Fruit fly (Drosophila melanogaster) whole organism, embryonic: ENCODE measurements around the gene RpL23A.

ENCODE experiments used
- Abd-B ChIP-seq: fragments of 200-800 bp; sonication (Bioruptor generic); optimal IDR thresholded peaks from 2 replicates; lab custom pipeline; 2018; ENCODE audit warnings: missing biosample characterization, mild to moderate bottlenecking, missing genetic modification characterization, moderate library complexity
- CG1024 ChIP-seq: fragments of 200-800 bp; sonication (Bioruptor generic); IDR thresholded peaks from 2 replicates; pipeline ENCODE4 v1.3.6; 2022; ENCODE audit warnings: missing biosample characterization, missing genetic modification characterization
- CG10366 ChIP-seq: fragments of 200-800 bp; sonication (Bioruptor generic); IDR thresholded peaks from 2 replicates; pipeline ENCODE4 v1.3.6; 2022; ENCODE audit warnings: missing biosample characterization, missing genetic modification characterization
- CG10654 ChIP-seq: fragments of 200-800 bp; sonication (Bioruptor generic); optimal IDR thresholded peaks from 2 replicates; lab custom pipeline; 2016; ENCODE audit warnings: missing biosample characterization, missing genetic modification characterization
- CG10979 ChIP-seq: fragments of 200-800 bp; sonication (Bioruptor generic); optimal IDR thresholded peaks from 2 replicates; lab custom pipeline; 2018; ENCODE audit warnings: missing biosample characterization, mild to moderate bottlenecking, missing genetic modification characterization, moderate library complexity
- CG11695 ChIP-seq: fragments of 200-800 bp; sonication (Bioruptor generic); IDR thresholded peaks from 3 replicates; pipeline ENCODE4 v1.3.6; 2022; ENCODE audit warnings: missing biosample characterization, missing genetic modification characterization
- CG12071 ChIP-seq: fragments of 200-800 bp; sonication (Bioruptor generic); optimal IDR thresholded peaks from 3 replicates; lab custom pipeline; 2018; ENCODE audit warnings: missing biosample characterization, mild to moderate bottlenecking, missing genetic modification characterization
- CG1233 ChIP-seq: fragments of 200-800 bp; sonication (Bioruptor generic); optimal IDR thresholded peaks from 4 replicates; lab custom pipeline; 2018; ENCODE audit warnings: missing biosample characterization, mild to moderate bottlenecking, missing genetic modification characterization
- CG1602 ChIP-seq: fragments of 200-800 bp; sonication (Bioruptor generic); optimal IDR thresholded peaks from 3 replicates; lab custom pipeline; 2016; ENCODE audit warnings: missing biosample characterization, missing genetic modification characterization
- CG2116 ChIP-seq: fragments of 200-800 bp; sonication (Bioruptor generic); optimal IDR thresholded peaks from 3 replicates; lab custom pipeline; 2018; ENCODE audit warnings: missing biosample characterization, mild to moderate bottlenecking, missing genetic modification characterization
- CG2199 ChIP-seq: fragments of 200-800 bp; sonication (Bioruptor generic); IDR thresholded peaks from 3 replicates; pipeline ENCODE4 v1.3.6; 2022; ENCODE audit warnings: missing biosample characterization, missing genetic modification characterization
- CG31224 ChIP-seq: fragments of 200-800 bp; sonication (Bioruptor generic); IDR thresholded peaks from 2 replicates; pipeline ENCODE4 v1.3.6; 2022; ENCODE audit warnings: missing biosample characterization, missing genetic modification characterization
- CG3407 ChIP-seq: fragments of 200-800 bp; sonication (Bioruptor generic); optimal IDR thresholded peaks from 2 replicates; lab custom pipeline; 2018; ENCODE audit warnings: missing biosample characterization, mild to moderate bottlenecking, missing genetic modification characterization
- CG34376 ChIP-seq: fragments of 200-800 bp; sonication (Bioruptor generic); optimal IDR thresholded peaks from 2 replicates; lab custom pipeline; 2018; ENCODE audit warnings: missing biosample characterization, mild to moderate bottlenecking, missing genetic modification characterization
- CG4328 ChIP-seq: fragments of 200-800 bp; sonication (Bioruptor generic); optimal IDR thresholded peaks from 3 replicates; lab custom pipeline; 2017; ENCODE audit warnings: missing biosample characterization, missing genetic modification reagents, missing genetic modification characterization
- CG5180 ChIP-seq: fragments of 200-800 bp; sonication (Bioruptor generic); optimal IDR thresholded peaks from 3 replicates; lab custom pipeline; 2017; ENCODE audit warnings: missing biosample characterization, missing genetic modification characterization, mild to moderate bottlenecking, moderate library complexity, missing genetic modification reagents
- CG6654 ChIP-seq: fragments of 200-800 bp; sonication (Bioruptor generic); optimal IDR thresholded peaks from 2 replicates; lab custom pipeline; 2017; ENCODE audit warnings: missing biosample characterization, mild to moderate bottlenecking, missing genetic modification characterization
- CG7556 ChIP-seq: fragments of 200-800 bp; sonication (Bioruptor generic); optimal IDR thresholded peaks from 2 replicates; lab custom pipeline; 2017; ENCODE audit warnings: missing biosample characterization, mild to moderate bottlenecking, missing genetic modification characterization
- CG7987 ChIP-seq: fragments of 200-800 bp; sonication (Bioruptor generic); optimal IDR thresholded peaks from 2 replicates; lab custom pipeline; 2018; ENCODE audit warnings: missing biosample characterization, mild to moderate bottlenecking, missing genetic modification characterization, moderate library complexity
- CG8290 ChIP-seq, 3 experiments: fragments of 200-800 bp; sonication (Bioruptor generic); optimal IDR thresholded peaks; 2 replicates each; lab custom pipeline; 2016 to 2019; ENCODE audit warnings: missing biosample characterization in 3 of 3, missing genetic modification characterization in 3 of 3, mild to moderate bottlenecking in 2 of 3, moderate library complexity in 1 of 3
- CG9437 ChIP-seq: fragments of 200-800 bp; sonication (Bioruptor generic); optimal IDR thresholded peaks from 2 replicates; lab custom pipeline; 2018; ENCODE audit warnings: missing biosample characterization, mild to moderate bottlenecking, missing genetic modification characterization
- CTCF ChIP-seq: fragments of 200-800 bp; sonication (Bioruptor generic); optimal IDR thresholded peaks from 2 replicates; lab custom pipeline; 2017; ENCODE audit warnings: missing biosample characterization, mild to moderate bottlenecking, missing genetic modification characterization, moderate library complexity
- Deaf1 ChIP-seq: fragments of 200-800 bp; optimal IDR thresholded peaks from 3 replicates; lab custom pipeline; 2019; ENCODE audit warnings: missing biosample characterization, mild to moderate bottlenecking, missing genetic modification characterization, moderate library complexity
- E2f1 ChIP-seq: fragments of 200-800 bp; sonication (Bioruptor generic); IDR thresholded peaks from 2 replicates; pipeline ENCODE4 v1.3.6; 2022; ENCODE audit warnings: missing biosample characterization, missing genetic modification characterization
- HmgD ChIP-seq: fragments of 200-800 bp; sonication (Bioruptor generic); optimal IDR thresholded peaks from 3 replicates; lab custom pipeline; 2016; ENCODE audit warnings: missing biosample characterization, missing genetic modification characterization
- Hmx ChIP-seq: fragments of 200-800 bp; sonication (Bioruptor generic); optimal IDR thresholded peaks from 2 replicates; lab custom pipeline; 2016; ENCODE audit warnings: missing biosample characterization, missing genetic modification characterization
- Hr3 ChIP-seq: fragments of 200-800 bp; sonication (Bioruptor generic); optimal IDR thresholded peaks from 3 replicates; lab custom pipeline; 2016; ENCODE audit warnings: missing biosample characterization, missing genetic modification characterization
- Hr78 ChIP-seq, 2 experiments: fragments of 200-800 bp in 1 of 2; fragments of >200 bp in 1 of 2; sonication (Bioruptor generic) in 1 of 2; optimal IDR thresholded peaks; 2 replicates each; lab custom pipeline; 2017 to 2019; ENCODE audit warnings: missing biosample characterization in 2 of 2, missing genetic modification characterization in 2 of 2, mild to moderate bottlenecking in 1 of 2, moderate library complexity in 1 of 2
- MTF-1 ChIP-seq: fragments of 200-800 bp; sonication (Bioruptor generic); optimal IDR thresholded peaks from 2 replicates; lab custom pipeline; 2018; ENCODE audit warnings: missing biosample characterization, mild to moderate bottlenecking, missing genetic modification characterization, borderline replicate concordance
- Myb ChIP-seq: fragments of 200-800 bp; sonication (Bioruptor generic); optimal IDR thresholded peaks from 2 replicates; lab custom pipeline; 2016; ENCODE audit warnings: missing biosample characterization, missing genetic modification characterization
- NC2α ChIP-seq: fragments of 200-800 bp; sonication (Bioruptor generic); optimal IDR thresholded peaks from 2 replicates; lab custom pipeline; 2016; ENCODE audit warnings: missing biosample characterization, missing genetic modification characterization
- Oli ChIP-seq: fragments of 200-800 bp; sonication (Bioruptor generic); optimal IDR thresholded peaks from 2 replicates; lab custom pipeline; 2018; ENCODE audit warnings: missing biosample characterization, mild to moderate bottlenecking, missing genetic modification characterization, moderate library complexity
- Sry-δ ChIP-seq: fragments of 200-800 bp; sonication (Bioruptor generic); optimal IDR thresholded peaks from 2 replicates; lab custom pipeline; 2016; ENCODE audit warnings: missing biosample characterization, missing genetic modification characterization
- Xrp1 ChIP-seq: fragments of 200-800 bp; sonication (Bioruptor generic); IDR thresholded peaks from 2 replicates; pipeline ENCODE4 v1.3.6; 2022; ENCODE audit warnings: missing biosample characterization, missing genetic modification characterization
- ab ChIP-seq: fragments of 200-800 bp; sonication (Bioruptor generic); optimal IDR thresholded peaks from 2 replicates; lab custom pipeline; 2016; ENCODE audit warnings: missing biosample characterization, missing genetic modification characterization
- abd-A ChIP-seq: fragments of 200-800 bp; sonication (Bioruptor generic); optimal IDR thresholded peaks from 3 replicates; lab custom pipeline; 2019; ENCODE audit warnings: missing biosample characterization, mild to moderate bottlenecking, missing genetic modification characterization, moderate library complexity
- cas ChIP-seq: fragments of 200-800 bp; sonication (Bioruptor generic); IDR thresholded peaks from 2 replicates; pipeline ENCODE4 v1.3.6; 2022; ENCODE audit warnings: missing biosample characterization, missing genetic modification characterization
- dan ChIP-seq: fragments of 200-800 bp; sonication (Bioruptor generic); IDR thresholded peaks from 2 replicates; pipeline ENCODE4 v1.3.6; 2022; ENCODE audit warnings: missing biosample characterization, missing genetic modification characterization
- dimm ChIP-seq: fragments of 200-800 bp; sonication (Bioruptor generic); IDR thresholded peaks from 2 replicates; pipeline ENCODE4 v1.3.6; 2022; ENCODE audit warnings: missing biosample characterization, missing genetic modification characterization
- dmrt99B ChIP-seq: fragments of 200-800 bp; sonication (Bioruptor generic); optimal IDR thresholded peaks from 2 replicates; lab custom pipeline; 2018; ENCODE audit warnings: missing biosample characterization, mild to moderate bottlenecking, missing genetic modification characterization, moderate library complexity
- dysf ChIP-seq: fragments of 200-800 bp; sonication (Bioruptor generic); IDR thresholded peaks from 3 replicates; pipeline ENCODE4 v1.3.6; 2022; ENCODE audit warnings: missing biosample characterization, missing genetic modification characterization
- jigr1 ChIP-seq: fragments of 200-800 bp; sonication (Bioruptor generic); IDR thresholded peaks from 3 replicates; pipeline ENCODE4 v1.3.6; 2022; ENCODE audit warnings: missing biosample characterization, missing genetic modification characterization
- jumu ChIP-seq: fragments of 200-800 bp; sonication (Bioruptor generic); optimal IDR thresholded peaks from 3 replicates; lab custom pipeline; 2016; ENCODE audit warnings: missing biosample characterization, missing genetic modification characterization
- mld ChIP-seq: fragments of 200-800 bp; sonication (Bioruptor generic); IDR thresholded peaks from 3 replicates; pipeline ENCODE4 v1.3.6; 2022; ENCODE audit warnings: missing biosample characterization, missing genetic modification characterization; ENCODE audit not compliant: partially characterized antibody
- ranshi ChIP-seq: fragments of 200-800 bp; sonication (Bioruptor generic); IDR thresholded peaks from 2 replicates; pipeline ENCODE4 v1.3.6; 2022; ENCODE audit warnings: missing biosample characterization, missing genetic modification characterization
- sens-2 ChIP-seq: fragments of 200-800 bp; sonication (Bioruptor generic); IDR thresholded peaks from 2 replicates; pipeline ENCODE4 v1.3.6; 2022; ENCODE audit warnings: missing biosample characterization, missing genetic modification characterization
- sim ChIP-seq: fragments of 200-800 bp; sonication (Bioruptor generic); IDR thresholded peaks from 2 replicates; pipeline ENCODE4 v1.3.6; 2022; ENCODE audit warnings: missing biosample characterization, missing genetic modification characterization
- ssp ChIP-seq: fragments of 200-800 bp; sonication (Bioruptor generic); IDR thresholded peaks from 2 replicates; pipeline ENCODE4 v1.3.6; 2022; ENCODE audit warnings: missing biosample characterization, missing genetic modification characterization
- stc ChIP-seq: fragments of 200-800 bp; sonication (Bioruptor generic); IDR thresholded peaks from 2 replicates; pipeline ENCODE4 v1.3.6; 2022; ENCODE audit warnings: missing biosample characterization, missing genetic modification characterization
- twi ChIP-seq: fragments of 200-800 bp; optimal IDR thresholded peaks from 2 replicates; lab custom pipeline; 2019; ENCODE audit warnings: missing biosample characterization, mild to moderate bottlenecking, missing genetic modification characterization, moderate library complexity
- zfh2 ChIP-seq: fragments of 200-800 bp; sonication (Bioruptor generic); optimal IDR thresholded peaks from 2 replicates; lab custom pipeline; 2016; ENCODE audit warnings: missing biosample characterization, missing genetic modification characterization

RpL23A gene

DNA sequence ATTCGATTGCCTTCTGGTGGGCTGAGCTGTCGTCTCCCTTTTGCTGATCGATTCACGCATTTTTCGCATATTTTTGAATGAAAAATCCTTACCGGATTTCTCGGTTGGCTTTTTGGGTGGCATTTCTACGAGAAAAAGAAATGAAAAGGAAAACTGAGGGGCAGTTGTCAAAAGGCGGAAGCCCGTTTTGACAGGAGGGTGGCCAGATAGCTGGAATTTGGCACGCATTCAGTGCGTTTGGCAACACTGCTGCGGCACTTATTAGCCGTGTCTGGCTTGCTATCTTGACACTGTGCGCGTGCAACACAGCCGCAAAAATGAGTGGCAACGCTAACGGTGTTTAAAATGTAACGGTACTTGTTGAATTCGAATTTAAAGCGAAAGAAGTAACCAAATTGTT is at the start of gene RpL23A (continued):
- TF ChIP-seq dmrt99B (peak; percentile 80), zfh2 (peak; percentile 97), ab (GFP tag; lab: Kevin White, UChicago) (peak; percentile 81), Oli (peak; percentile 79), Myb (GFP tag; lab: Kevin White, UChicago) (peak; percentile 100), Sry-δ (peak; percentile 86), CTCF (GFP tag; lab: Kevin White, UChicago) (peak; percentile 65), CG31224 (GFP tag; lab: Robert Waterston, UW) (peak; percentile 88), CG1602 (GFP tag; lab: Kevin White, UChicago) (peak; percentile 88), stc (GFP tag; lab: Robert Waterston, UW) (peak; percentile 91), dimm (GFP tag; lab: Robert Waterston, UW) (peak; percentile 82), CG8290 (GFP tag; optimal IDR thresholded peaks at IDR 0.05; lab: Kevin White, UChicago) (peak; percentile 95), CG8290 (tag; optimal IDR thresholded peaks at IDR 0.05; lab: Kevin White, UChicago) (peak; percentile 84 to 99), jumu (GFP tag; lab: Kevin White, UChicago) (peak; percentile 96), CG1024 (GFP tag; lab: Robert Waterston, UW) (peak; percentile 87), NC2α (peak; percentile 92), MTF-1 (peak; percentile 97), dysf (peak; percentile 94), CG4328 (peak; percentile 96), CG1233 (GFP tag; lab: Kevin White, UChicago) (peak; percentile 95), CG7987 (GFP tag; lab: Kevin White, UChicago) (peak; percentile 99), CG34376 (GFP tag; lab: Kevin White, UChicago) (peak; percentile 97), Hr3 (GFP tag; lab: Kevin White, UChicago) (peak; percentile 92), CG2199 (GFP tag; lab: Robert Waterston, UW) (peak; percentile 92), CG2116 (GFP tag; lab: Kevin White, UChicago) (peak; percentile 93), CG10654 (peak; percentile 96), cas (peak; percentile 91), CG3407 (peak; percentile 93), CG9437 (peak; percentile 80), Hmx (peak; percentile 70), Xrp1 (GFP tag; lab: Robert Waterston, UW) (peak; percentile 78), CG5180 (GFP tag; lab: Kevin White, UChicago) (peak; percentile 76), sens-2 (GFP tag; lab: Robert Waterston, UW) (peak; percentile 90), ranshi (GFP tag; lab: Robert Waterston, UW) (peak; percentile 95), sim (peak; percentile 76), twi (tag; lab: Kevin White, UChicago) (peak; percentile 80), abd-A (peak; percentile 62), E2f1 (GFP tag; lab: Robert Waterston, UW) (peak; percentile 89), jigr1 (GFP tag; lab: Robert Waterston, UW) (0 out of 3 replicates have a peak, but pooled peaks have one; percentile 24), CG10366 (GFP tag; lab: Robert Waterston, UW) (peak; percentile 93), dan (GFP tag; lab: Robert Waterston, UW) (no peak; the same call in 1 of the 2 replicates), HmgD (peak; percentile 99), Deaf1 (tag; lab: Kevin White, UChicago) (peak; percentile 61), CG7556 (GFP tag; lab: Kevin White, UChicago) (peak; percentile 87), Abd-B (GFP tag; lab: Kevin White, UChicago) (peak; percentile 85), CG6654 (GFP tag; lab: Kevin White, UChicago) (peak; percentile 83), mld (no peak), CG12071 (GFP tag; lab: Kevin White, UChicago) (peak; percentile 92), CG10979 (peak; percentile 86), CG11695 (GFP tag; lab: Robert Waterston, UW) (peak; percentile 88), ssp (GFP tag; lab: Robert Waterston, UW) (peak; percentile 87), Hr78 (GFP tag; optimal IDR thresholded peaks at IDR 0.05; lab: Kevin White, UChicago) (no peak)
